7 worm cellular contexts compared by ENCODE assay signal in the genomic region with DNA sequence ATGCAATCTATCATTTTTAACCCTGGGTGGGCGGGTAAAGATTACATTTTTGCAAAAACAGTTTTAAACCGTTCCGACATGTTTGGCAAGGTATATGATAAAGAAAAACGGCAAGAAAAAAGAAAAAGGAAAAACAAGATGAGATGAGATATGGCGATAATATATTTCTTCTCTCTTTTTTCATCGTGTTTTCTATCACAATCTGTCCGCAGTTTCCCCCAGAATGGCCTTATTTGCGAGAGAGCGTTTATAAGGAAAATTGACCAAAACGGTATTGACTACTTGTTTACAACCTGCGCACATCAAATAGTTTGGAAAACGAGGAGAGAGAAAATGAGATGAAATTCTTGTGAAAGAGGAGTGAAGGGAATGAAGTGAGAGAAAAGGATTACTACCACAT.
TF ChIP-seq lines count a peak whose summit lies in the region.

No protein-coding gene starts in this region.

TF ChIP-seq in whole organism, L1 larva, 84 proteins besides CTCF, POLR2A, EP300 and RAD21 (continues in another document):
- TF ChIP-seq mep-1 (tag; optimal IDR thresholded peaks at IDR 0.05; lab: Kevin White, UChicago), result peak; percentile 57
- no peak for TF ChIP-seq fos-1 (tag; optimal IDR thresholded peaks at IDR 0.05; lab: Kevin White, UChicago)
- no peak for TF ChIP-seq fkh-8 (tag; optimal IDR thresholded peaks at IDR 0.05; lab: Kevin White, UChicago)
- no peak for TF ChIP-seq lin-13 (GFP tag; optimal IDR thresholded peaks at IDR 0.05; lab: Kevin White, UChicago)
- TF ChIP-seq ceh-88 (GFP tag; IDR thresholded peaks at IDR 0.05; lab: Robert Waterston, UW), result no peak
- TF ChIP-seq mab-9 (GFP tag; IDR thresholded peaks at IDR 0.05; lab: Robert Waterston, UW), result no peak
- no peak for TF ChIP-seq vab-15 (tag; optimal IDR thresholded peaks at IDR 0.05; lab: Kevin White, UChicago)
- TF ChIP-seq lsy-2 (tag; optimal IDR thresholded peaks at IDR 0.05; lab: Kevin White, UChicago), result peak in 1 of 2 experiments; percentile 63
- no peak for TF ChIP-seq nhr-84 (tag; optimal IDR thresholded peaks at IDR 0.05; lab: Kevin White, UChicago)
- peak; percentile 95 for TF ChIP-seq blmp-1 (tag; optimal IDR thresholded peaks at IDR 0.05; lab: Kevin White, UChicago)
- TF ChIP-seq efl-3 (GFP tag; optimal IDR thresholded peaks at IDR 0.05; lab: Kevin White, UChicago), result no peak
- no peak for TF ChIP-seq C04F5.9 (tag; optimal IDR thresholded peaks at IDR 0.05; lab: Kevin White, UChicago)
- TF ChIP-seq egl-13 (tag; optimal IDR thresholded peaks at IDR 0.05; lab: Kevin White, UChicago), result no peak

TF ChIP-seq in whole organism, L2 larva, 48 proteins besides CTCF, POLR2A, EP300 and RAD21 (continues in another document):
- TF ChIP-seq ceh-16 (tag; optimal IDR thresholded peaks at IDR 0.05; lab: Kevin White, UChicago) (peak; percentile 86), nhr-10 (tag; optimal IDR thresholded peaks at IDR 0.05; lab: Kevin White, UChicago) (no peak), lsy-2 (tag; optimal IDR thresholded peaks at IDR 0.05; lab: Kevin White, UChicago) (peak in 1 of 2 experiments; percentile 33), sem-4 (tag; optimal IDR thresholded peaks at IDR 0.05; lab: Kevin White, UChicago) (no peak), ztf-4 (tag; optimal IDR thresholded peaks at IDR 0.05; lab: Kevin White, UChicago) (peak; percentile 24), lin-13 (GFP tag; optimal IDR thresholded peaks at IDR 0.05; lab: Kevin White, UChicago) (peak; percentile 8), sma-9 (GFP tag; optimal IDR thresholded peaks at IDR 0.05; lab: Kevin White, UChicago) (peak; percentile 19), sma-9 (tag; optimal IDR thresholded peaks at IDR 0.05; lab: Kevin White, UChicago) (no peak), ztf-1 (GFP tag; conservative IDR thresholded peaks at IDR 0.05; lab: Robert Waterston, UW) (no peak), dmd-4 (tag; optimal IDR thresholded peaks at IDR 0.05; lab: Kevin White, UChicago) (no peak), zag-1 (tag; optimal IDR thresholded peaks at IDR 0.05; lab: Kevin White, UChicago) (no peak), gmeb-1 (tag; optimal IDR thresholded peaks at IDR 0.05; lab: Kevin White, UChicago) (no peak)

TF ChIP-seq in whole organism, L3 larva, 47 proteins besides CTCF, POLR2A, EP300 and RAD21:
- TF ChIP-seq fkh-10 (GFP tag; optimal IDR thresholded peaks at IDR 0.05; lab: Kevin White, UChicago), result peak; percentile 20
- TF ChIP-seq ceh-28 (tag; optimal IDR thresholded peaks at IDR 0.05; lab: Kevin White, UChicago), result peak; percentile 30
- no peak for TF ChIP-seq nhr-11 (tag; optimal IDR thresholded peaks at IDR 0.05; lab: Kevin White, UChicago)
- peak; percentile 49 for TF ChIP-seq unc-62 (GFP tag; optimal IDR thresholded peaks at IDR 0.05; lab: Kevin White, UChicago)
- no peak for TF ChIP-seq ztf-4 (tag; optimal IDR thresholded peaks at IDR 0.05; lab: Kevin White, UChicago)
- TF ChIP-seq R02D3.7 (tag; optimal IDR thresholded peaks at IDR 0.05; lab: Kevin White, UChicago), result peak; percentile 11
- peak; percentile 17 for TF ChIP-seq nhr-43 (tag; optimal IDR thresholded peaks at IDR 0.05; lab: Kevin White, UChicago; ENCODE audit: poor library complexity, severe bottlenecking)
- TF ChIP-seq elt-1 (tag; optimal IDR thresholded peaks at IDR 0.05; lab: Kevin White, UChicago), result peak; percentile 68
- peak; percentile 50 for TF ChIP-seq nhr-23 (tag; optimal IDR thresholded peaks at IDR 0.05; lab: Kevin White, UChicago)
- TF ChIP-seq nhr-25 (tag; optimal IDR thresholded peaks at IDR 0.05; lab: Kevin White, UChicago), result peak; percentile 15
- TF ChIP-seq nhr-76 (tag; optimal IDR thresholded peaks at IDR 0.05; lab: Kevin White, UChicago), result no peak

TF ChIP-seq in whole organism, L4 larva, 104 proteins besides CTCF, POLR2A, EP300 and RAD21:
- peak; percentile 61 for TF ChIP-seq nhr-28 (tag; optimal IDR thresholded peaks at IDR 0.05; lab: Kevin White, UChicago)
- no peak for TF ChIP-seq ceh-44 (GFP tag; IDR thresholded peaks at IDR 0.05; lab: Robert Waterston, UW)
- peak; percentile 43 for TF ChIP-seq hlh-11 (tag; optimal IDR thresholded peaks at IDR 0.05; lab: Kevin White, UChicago)
- no peak for TF ChIP-seq ztf-7 (tag; optimal IDR thresholded peaks at IDR 0.05; lab: Kevin White, UChicago)
- no peak for TF ChIP-seq T26A8.4 (GFP tag; IDR thresholded peaks at IDR 0.05; lab: Robert Waterston, UW)
- TF ChIP-seq dmd-6 (GFP tag; IDR thresholded peaks at IDR 0.05; lab: Robert Waterston, UW), result 0 out of 2 replicates have a peak, but pooled peaks have one; percentile 13
- TF ChIP-seq hlh-30 (tag; optimal IDR thresholded peaks at IDR 0.05; lab: Kevin White, UChicago; ENCODE audit: insufficient read depth), result peak; percentile 22
- no peak for TF ChIP-seq gei-8 (GFP tag; optimal IDR thresholded peaks at IDR 0.05; lab: Kevin White, UChicago)
- TF ChIP-seq nhr-11 (tag; optimal IDR thresholded peaks at IDR 0.05; lab: Kevin White, UChicago), result peak; percentile 11
- TF ChIP-seq hmg-1.1 (GFP tag; IDR thresholded peaks at IDR 0.05; lab: Robert Waterston, UW), result no peak
- TF ChIP-seq aha-1 (tag; lab: Kevin White, UChicago), result no peak

TF ChIP-seq in whole organism, midembryonic, 9 proteins besides CTCF, POLR2A, EP300 and RAD21:
- peak; percentile 5 for TF ChIP-seq cog-1 (tag; optimal IDR thresholded peaks at IDR 0.05; lab: Kevin White, UChicago)
- TF ChIP-seq klf-2 (GFP tag; conservative IDR thresholded peaks at IDR 0.05; lab: Robert Waterston, UW), result no peak

TF ChIP-seq in whole organism, mixed stage, embryonic, 35 proteins besides CTCF, POLR2A, EP300 and RAD21:
- no peak for TF ChIP-seq sem-2 (GFP tag; optimal IDR thresholded peaks at IDR 0.05; lab: Kevin White, UChicago)
- no peak for TF ChIP-seq nhr-2 (tag; optimal IDR thresholded peaks at IDR 0.05; lab: Kevin White, UChicago)
- no peak for TF ChIP-seq mls-2 (tag; optimal IDR thresholded peaks at IDR 0.05; lab: Kevin White, UChicago)
- no peak for TF ChIP-seq nhr-76 (tag; optimal IDR thresholded peaks at IDR 0.05; lab: Kevin White, UChicago)
- TF ChIP-seq lsy-2 (tag; optimal IDR thresholded peaks at IDR 0.05; lab: Kevin White, UChicago), result no peak
- no peak for TF ChIP-seq ham-2 (GFP tag; optimal IDR thresholded peaks at IDR 0.05; lab: Kevin White, UChicago)
- TF ChIP-seq elt-1 (tag; optimal IDR thresholded peaks at IDR 0.05; lab: Kevin White, UChicago; ENCODE audit: borderline replicate concordance, insufficient read depth), result peak; percentile 79
- TF ChIP-seq ces-1 (GFP tag; optimal IDR thresholded peaks at IDR 0.05; lab: Kevin White, UChicago), result peak; percentile 38
- TF ChIP-seq snpc-4 (tag; optimal IDR thresholded peaks at IDR 0.05; lab: Kevin White, UChicago), result no peak
- no peak for TF ChIP-seq cnd-1 (tag; optimal IDR thresholded peaks at IDR 0.05; lab: Kevin White, UChicago)

TF ChIP-seq in whole organism, young adult, 124 proteins besides CTCF, POLR2A, EP300 and RAD21:
- TF ChIP-seq ztf-26 (tag; optimal IDR thresholded peaks at IDR 0.05; lab: Kevin White, UChicago) (peak; percentile 13), ztf-18 (tag; optimal IDR thresholded peaks at IDR 0.05; lab: Kevin White, UChicago) (no peak), lin-40 (tag; optimal IDR thresholded peaks at IDR 0.05; lab: Kevin White, UChicago) (peak; percentile 0), dpff-1 (tag; optimal IDR thresholded peaks at IDR 0.05; lab: Kevin White, UChicago) (no peak), hsf-1 (GFP tag; IDR thresholded peaks at IDR 0.05; lab: Robert Waterston, UW) (no peak), Y56A3A.18 (GFP tag; IDR thresholded peaks at IDR 0.05; lab: Robert Waterston, UW) (no peak), let-526 (GFP tag; IDR thresholded peaks at IDR 0.05; lab: Robert Waterston, UW) (no peak), ama-1 (optimal IDR thresholded peaks at IDR 0.05; lab: Kevin White, UChicago) (no peak), ama-1 (GFP tag; optimal IDR thresholded peaks at IDR 0.05; lab: Kevin White, UChicago) (no peak), lir-1 (GFP tag; conservative IDR thresholded peaks at IDR 0.05; lab: Robert Waterston, UW) (no peak), let-607 (tag; optimal IDR thresholded peaks at IDR 0.05; lab: Kevin White, UChicago) (no peak), mel-28 (tag; optimal IDR thresholded peaks at IDR 0.05; lab: Kevin White, UChicago; ENCODE audit: borderline replicate concordance) (no peak)
TF ChIP-seq in whole organism, young adult: peak in this region for 2.
